Worm (Caenorhabditis elegans) whole organism, late embryonic: Measurements from ENCODE around the gene F48D6.4.
"Not testable (repeated sequence)": the region's sequence is repeated elsewhere in the genome, so short reads cannot be mapped to it uniquely, and the experiment has no call there.

Source experiments
- C08G9.2 ChIP-seq: sonication (generic microtip); optimal IDR thresholded peaks from 2 replicates; lab custom pipeline; 2016; ENCODE audit warnings: mild to moderate bottlenecking, missing genetic modification characterization, moderate library complexity, missing compliant biosample characterization
- F13H6.1 ChIP-seq: sonication (generic microtip); optimal IDR thresholded peaks from 2 replicates; lab custom pipeline; 2016; ENCODE audit warnings: missing genetic modification characterization, missing compliant biosample characterization
- K02D7.2 ChIP-seq: sonication (generic microtip); optimal IDR thresholded peaks from 2 replicates; lab custom pipeline; 2017; ENCODE audit warnings: mild to moderate bottlenecking, missing genetic modification characterization, missing compliant biosample characterization
- K09A11.1 ChIP-seq: sonication (generic microtip); optimal IDR thresholded peaks from 2 replicates; lab custom pipeline; 2017; ENCODE audit warnings: antibody characterized with exemption, mild to moderate bottlenecking, missing genetic modification characterization, missing compliant biosample characterization; ENCODE audit not compliant: insufficient read depth
- ahr-1 ChIP-seq: sonication (generic microtip); optimal IDR thresholded peaks from 2 replicates; lab custom pipeline; 2016; ENCODE audit warnings: missing genetic modification characterization, missing compliant biosample characterization
- ceh-2 ChIP-seq: sonication (generic microtip); optimal IDR thresholded peaks from 2 replicates; lab custom pipeline; 2016; ENCODE audit warnings: missing genotype, missing genetic modification characterization, missing compliant biosample characterization
- ceh-22 ChIP-seq: sonication (generic microtip); optimal IDR thresholded peaks from 2 replicates; lab custom pipeline; 2017; ENCODE audit warnings: missing biosample characterization, missing genetic modification characterization
- ceh-31 ChIP-seq: sonication (generic microtip); optimal IDR thresholded peaks from 2 replicates; lab custom pipeline; 2016; ENCODE audit warnings: missing genetic modification characterization, missing compliant biosample characterization
- dve-1 ChIP-seq: sonication (generic microtip); optimal IDR thresholded peaks from 2 replicates; lab custom pipeline; 2017; ENCODE audit warnings: antibody characterized with exemption, mild to moderate bottlenecking, missing genetic modification characterization, missing compliant biosample characterization
- elt-4 ChIP-seq: sonication (generic microtip); optimal IDR thresholded peaks from 2 replicates; lab custom pipeline; 2016; ENCODE audit warnings: missing genetic modification characterization, missing compliant biosample characterization
- gmeb-2 ChIP-seq: sonication (generic microtip); optimal IDR thresholded peaks from 2 replicates; lab custom pipeline; 2016; ENCODE audit warnings: missing genetic modification characterization, inconsistent platforms, missing compliant biosample characterization
- pha-2 ChIP-seq: sonication (generic microtip); optimal IDR thresholded peaks from 2 replicates; lab custom pipeline; 2017; ENCODE audit warnings: mild to moderate bottlenecking, missing genetic modification characterization, missing compliant biosample characterization
- sox-2 ChIP-seq: fragments of 200-800 bp; sonication (Bioruptor generic); IDR thresholded peaks from 2 replicates; pipeline ENCODE4 v1.3.6; 2022; ENCODE audit warnings: missing genetic modification reagents, missing genetic modification characterization, missing compliant biosample characterization
- unc-55 ChIP-seq: sonication (generic microtip); optimal IDR thresholded peaks from 2 replicates; lab custom pipeline; 2017; ENCODE audit warnings: missing biosample characterization, missing genetic modification reagents, missing genetic modification characterization

The F48D6.4 gene

ce11 chrX:4208495-4208894 is 38.5 kb downstream of the F48D6.4 start:
- TF ChIP-seq F13H6.1 (tag; lab: Kevin White, UChicago) = no peak
- TF ChIP-seq ceh-2 (tag; lab: Kevin White, UChicago) = no peak
- no peak for TF ChIP-seq unc-55 (GFP tag; lab: Kevin White, UChicago)
- no peak for TF ChIP-seq ceh-22 (tag; lab: Kevin White, UChicago)
- TF ChIP-seq sox-2 (GFP tag; lab: Robert Waterston, UW) = no peak
- no peak for TF ChIP-seq K02D7.2 (tag; lab: Kevin White, UChicago)
- TF ChIP-seq pha-2 (tag; lab: Kevin White, UChicago) = no peak
- TF ChIP-seq ahr-1 (tag; lab: Kevin White, UChicago) = no peak

- not testable (repeated sequence) for TF ChIP-seq F13H6.1 (tag; lab: Kevin White, UChicago); ceh-31; K09A11.1 (tag; lab: Kevin White, UChicago)
- TF ChIP-seq, all 69 proteins: peak for 0; not testable (repeated sequence) for 69
These were observed 39.6 kb downstream of the F48D6.4 start, which contains the start of gene F20B6.9 for ce11 chrX:4207385-4207784. F20B6.9 (minus strand) TSS chrX:4207485.

ce11 chrX:4202114-4202513 is 44.9 kb downstream of the F48D6.4 start, which contains the start of gene F20B6.6:
F20B6.6 (minus strand) TSS chrX:4202214.
- TF ChIP-seq dve-1; gmeb-2; elt-4 (tag; lab: Kevin White, UChicago): not testable (repeated sequence)

ce11 chrX:4199829-4200228 is 47.2 kb downstream of the F48D6.4 start, which contains the start of gene F20B6.5:
F20B6.5 (minus strand) TSS chrX:4199929.
- TF ChIP-seq C08G9.2, ceh-22, pha-2 (tag; lab: Kevin White, UChicago): not testable (repeated sequence)
- TF ChIP-seq, all 69 proteins: peak for 0; not testable (repeated sequence) for 69
